Fruit fly (Drosophila melanogaster): Measurements from ENCODE around the gene CG34316.

Gene CG34316

DNA sequence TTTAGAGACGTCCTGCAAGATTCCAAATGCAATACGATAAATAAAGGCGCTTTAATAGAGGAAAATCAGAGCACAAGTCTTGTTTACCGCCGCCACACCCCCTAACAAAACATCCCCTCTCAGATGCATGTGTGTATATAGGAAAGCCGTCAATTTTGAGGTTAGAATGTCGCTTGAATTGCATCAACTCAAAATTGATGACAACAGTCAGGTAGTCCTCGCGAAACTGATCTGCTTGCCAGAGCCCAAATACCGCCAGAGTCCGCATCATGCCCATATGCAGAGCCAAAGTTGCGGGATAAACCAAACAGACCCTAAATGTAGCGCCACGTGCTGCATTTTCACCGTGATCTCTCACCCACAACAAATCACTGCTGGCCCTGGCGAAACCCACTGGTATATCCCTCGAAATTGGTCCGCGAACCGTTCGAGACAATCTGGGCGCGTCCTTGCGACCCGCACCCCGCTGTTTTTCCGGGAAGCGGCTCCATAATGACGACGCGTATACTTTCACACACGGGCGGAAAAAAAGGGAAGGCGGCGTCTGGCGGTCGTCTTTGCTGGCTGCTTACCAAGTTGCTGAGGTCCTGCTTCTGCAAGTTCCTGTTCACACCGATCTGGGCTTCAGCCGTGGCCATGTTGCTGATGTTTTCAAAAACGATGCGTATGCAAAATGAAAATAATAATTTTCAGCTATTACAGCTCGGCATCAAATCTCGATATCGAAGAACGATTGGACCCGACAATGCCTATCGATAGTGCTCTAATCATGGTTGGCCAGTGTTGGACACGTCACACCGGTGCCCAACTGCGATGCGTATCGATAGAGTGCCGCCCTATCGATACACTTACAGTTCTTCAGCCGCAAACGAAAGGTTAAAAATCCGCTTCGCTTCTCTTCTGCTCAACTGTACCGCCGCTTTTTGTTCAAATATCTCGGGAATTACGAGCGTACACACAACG is 32.6 kb downstream of the CG34316 start, which contains the start of the genes eIF2gamma and Set (continued):
- TF ChIP-seq crc (GFP tag; optimal IDR thresholded peaks at IDR 0.05) (no peak), CG3847 (GFP tag; IDR thresholded peaks at IDR 0.05) (peak; percentile 72), Side (GFP tag; optimal IDR thresholded peaks at IDR 0.05) (peak; percentile 31), trem (tag; optimal IDR thresholded peaks at IDR 0.05) (peak; percentile 74), CG15479 (GFP tag; optimal IDR thresholded peaks at IDR 0.05) (peak; percentile 36), Doc3 (GFP tag; IDR thresholded peaks at IDR 0.05; ENCODE audit: partially characterized antibody) (peak; percentile 85), CG9797 (GFP tag; optimal IDR thresholded peaks at IDR 0.05) (peak; percentile 54), amos (GFP tag; IDR thresholded peaks at IDR 0.05; ENCODE audit: partially characterized antibody) (peak; percentile 99), CG7987 (GFP tag; optimal IDR thresholded peaks at IDR 0.05) (peak; percentile 42), inv (GFP tag; IDR thresholded peaks at IDR 0.05; ENCODE audit: partially characterized antibody) (peak; percentile 96), CG12155 (GFP tag; optimal IDR thresholded peaks at IDR 0.05) (peak; percentile 30), CG11456 (GFP tag; IDR thresholded peaks at IDR 0.05) (peak; percentile 78; the same call in 2 of the 3 replicates), CG34422 (GFP tag; IDR thresholded peaks at IDR 0.05) (peak; percentile 78), cas (GFP tag; IDR thresholded peaks at IDR 0.05) (0 out of 2 replicates have a peak, but pooled peaks have one; percentile 29), Hr39 (optimal IDR thresholded peaks at IDR 0.05) (no peak), CG10959 (GFP tag; IDR thresholded peaks at IDR 0.05) (peak; percentile 24; the same call in 1 of the 2 replicates), eve (GFP tag; optimal IDR thresholded peaks at IDR 0.05) (no peak), gfzf (GFP tag; optimal IDR thresholded peaks at IDR 0.05) (peak; percentile 22), pros (GFP tag; optimal IDR thresholded peaks at IDR 0.05) (no peak), YL-1 (GFP tag; optimal IDR thresholded peaks at IDR 0.05) (peak; percentile 51), phol (tag; optimal IDR thresholded peaks at IDR 0.05) (peak; percentile 62), CG6254 (GFP tag; optimal IDR thresholded peaks at IDR 0.05) (no peak), abd-A (tag; optimal IDR thresholded peaks at IDR 0.05) (no peak), CG4730 (GFP tag; IDR thresholded peaks at IDR 0.05) (no peak), ap (GFP tag; IDR thresholded peaks at IDR 0.05) (no peak), Ets97D (GFP tag; optimal IDR thresholded peaks at IDR 0.05) (peak; percentile 77), CG11398 (GFP tag; optimal IDR thresholded peaks at IDR 0.05) (no peak), Max (GFP tag; optimal IDR thresholded peaks at IDR 0.05) (peak; percentile 60), CG7928 (GFP tag; optimal IDR thresholded peaks at IDR 0.05) (peak; percentile 7), Fer1 (GFP tag; optimal IDR thresholded peaks at IDR 0.05) (peak; percentile 20), dimm (GFP tag; IDR thresholded peaks at IDR 0.05) (no peak), zfh2 (GFP tag; optimal IDR thresholded peaks at IDR 0.05) (peak; percentile 59), CG1233 (GFP tag; optimal IDR thresholded peaks at IDR 0.05) (no peak), CG14710 (tag; optimal IDR thresholded peaks at IDR 0.05) (peak; percentile 58), Pdp1 (GFP tag; optimal IDR thresholded peaks at IDR 0.05) (peak in 1 of 2 experiments; percentile 12), eyg (GFP tag; optimal IDR thresholded peaks at IDR 0.05) (peak; percentile 19), lmd (GFP tag; IDR thresholded peaks at IDR 0.05) (peak; percentile 16; the same call in 1 of the 2 replicates), CG2129 (GFP tag; IDR thresholded peaks at IDR 0.05; ENCODE audit: partially characterized antibody) (peak; percentile 88), her (GFP tag; optimal IDR thresholded peaks at IDR 0.05) (peak; percentile 28), prd (optimal IDR thresholded peaks at IDR 0.05) (no peak), prd (GFP tag; IDR thresholded peaks at IDR 0.05) (peak; percentile 54; the same call in 2 of the 3 replicates), GATAe (GFP tag; conservative IDR thresholded peaks at IDR 0.05) (0 out of 2 replicates have a peak, but pooled peaks have one; percentile 13), CG11093 (GFP tag; IDR thresholded peaks at IDR 0.05) (no peak), ssp (GFP tag; IDR thresholded peaks at IDR 0.05) (peak; percentile 52), croc (GFP tag; conservative IDR thresholded peaks at IDR 0.05) (no peak), ranshi (GFP tag; IDR thresholded peaks at IDR 0.05) (peak; percentile 54; the same call in 1 of the 2 replicates), tup (GFP tag; optimal IDR thresholded peaks at IDR 0.05) (peak; percentile 13), CG5953 (GFP tag; IDR thresholded peaks at IDR 0.05) (no peak), vfl (GFP tag; optimal IDR thresholded peaks at IDR 0.05) (peak; percentile 35)

Measured in whole organism, embryonic.